In genomic region chrX:14218045-14218483, dm6 we compare ENCODE assay signal across 5 fruit fly cellular contexts.
TF ChIP-seq lines count a peak whose summit lies in the region.

No protein-coding gene starts in this region.

- peak; percentile 39 for TF ChIP-seq CTCF in whole organism, embryonic (GFP tag; optimal IDR thresholded peaks at IDR 0.05; lab: Kevin White, UChicago)

TF ChIP-seq in whole organism, adult, 20 proteins besides CTCF, POLR2A, EP300 and RAD21 (continues in another document):
- TF ChIP-seq CG1620 (GFP tag; optimal IDR thresholded peaks at IDR 0.05; lab: Kevin White, UChicago): peak; percentile 38
- TF ChIP-seq cnc (optimal IDR thresholded peaks at IDR 0.05; lab: Kevin White, UChicago): no peak
- peak; percentile 68 for TF ChIP-seq CG11617 (GFP tag; optimal IDR thresholded peaks at IDR 0.05; lab: Kevin White, UChicago)
- peak; percentile 86 for TF ChIP-seq CG14711 (tag; optimal IDR thresholded peaks at IDR 0.05; lab: Kevin White, UChicago)
- TF ChIP-seq tj (GFP tag; optimal IDR thresholded peaks at IDR 0.05; lab: Kevin White, UChicago): peak; percentile 23
- peak; percentile 40 for TF ChIP-seq CG12768 (GFP tag; optimal IDR thresholded peaks at IDR 0.05; lab: Kevin White, UChicago)
- peak; percentile 71 for TF ChIP-seq CG7045 (GFP tag; optimal IDR thresholded peaks at IDR 0.05; lab: Kevin White, UChicago)
- TF ChIP-seq cic (GFP tag; optimal IDR thresholded peaks at IDR 0.05; lab: Kevin White, UChicago): no peak
- TF ChIP-seq Crg-1 (GFP tag; optimal IDR thresholded peaks at IDR 0.05; lab: Kevin White, UChicago): no peak
- peak; percentile 52 for TF ChIP-seq pad (GFP tag; optimal IDR thresholded peaks at IDR 0.05; lab: Kevin White, UChicago)
- no peak for TF ChIP-seq Mnt (GFP tag; optimal IDR thresholded peaks at IDR 0.05; lab: Kevin White, UChicago)
- TF ChIP-seq Hr96 (GFP tag; optimal IDR thresholded peaks at IDR 0.05; lab: Kevin White, UChicago): peak; percentile 4
- TF ChIP-seq CG33017 (tag; optimal IDR thresholded peaks at IDR 0.05; lab: Kevin White, UChicago): peak; percentile 65
- peak; percentile 92 for TF ChIP-seq bab1 (GFP tag; optimal IDR thresholded peaks at IDR 0.05; lab: Kevin White, UChicago)
- TF ChIP-seq toe (GFP tag; optimal IDR thresholded peaks at IDR 0.05; lab: Kevin White, UChicago): peak; percentile 29
- TF ChIP-seq CG7101 (tag; optimal IDR thresholded peaks at IDR 0.05; lab: Kevin White, UChicago): peak; percentile 83
- no peak for TF ChIP-seq CG5204 (GFP tag; optimal IDR thresholded peaks at IDR 0.05; lab: Kevin White, UChicago)
- no peak for TF ChIP-seq ovo (GFP tag; optimal IDR thresholded peaks at IDR 0.05; lab: Kevin White, UChicago)

TF ChIP-seq in whole organism, embryonic, 481 proteins besides CTCF, POLR2A, EP300 and RAD21 (continues in another document):
- TF ChIP-seq abd-A (tag; optimal IDR thresholded peaks at IDR 0.05; lab: Kevin White, UChicago): no peak
- TF ChIP-seq CG13894 (tag; optimal IDR thresholded peaks at IDR 0.05; lab: Kevin White, UChicago): peak; percentile 37
- peak; percentile 81 for TF ChIP-seq HHEX (GFP tag; optimal IDR thresholded peaks at IDR 0.05; lab: Kevin White, UChicago)
- TF ChIP-seq ash1 (GFP tag; optimal IDR thresholded peaks at IDR 0.05; lab: Kevin White, UChicago): no peak
- peak; percentile 19 for TF ChIP-seq luna (GFP tag; optimal IDR thresholded peaks at IDR 0.05; lab: Kevin White, UChicago)
- peak; percentile 85 for TF ChIP-seq trh (GFP tag; optimal IDR thresholded peaks at IDR 0.05; lab: Kevin White, UChicago)
- TF ChIP-seq CG7928 (GFP tag; optimal IDR thresholded peaks at IDR 0.05; lab: Kevin White, UChicago): peak; percentile 41
- TF ChIP-seq Dp (GFP tag; optimal IDR thresholded peaks at IDR 0.05; lab: Kevin White, UChicago): no peak
- TF ChIP-seq CG3838 (GFP tag; optimal IDR thresholded peaks at IDR 0.05; lab: Kevin White, UChicago): peak; percentile 35
- no peak for TF ChIP-seq pan (optimal IDR thresholded peaks at IDR 0.05; lab: Kevin White, UChicago)
- TF ChIP-seq pan (GFP tag; optimal IDR thresholded peaks at IDR 0.05 in 1 of 2, IDR thresholded peaks at IDR 0.05 in 1 of 2): peak in 1 of 2 experiments; percentile 93
- TF ChIP-seq sd (tag; optimal IDR thresholded peaks at IDR 0.05; lab: Kevin White, UChicago): peak; percentile 47
- peak; percentile 69 for TF ChIP-seq crc (GFP tag; optimal IDR thresholded peaks at IDR 0.05; lab: Kevin White, UChicago)
- peak; percentile 33 for TF ChIP-seq psq (GFP tag; optimal IDR thresholded peaks at IDR 0.05; lab: Kevin White, UChicago)
- TF ChIP-seq CG14860 (GFP tag; IDR thresholded peaks at IDR 0.05; lab: Robert Waterston, UW; ENCODE audit: partially characterized antibody): no peak
- peak; percentile 93 for TF ChIP-seq dysf (GFP tag; IDR thresholded peaks at IDR 0.05; lab: Robert Waterston, UW)
- TF ChIP-seq CG3407 (GFP tag; optimal IDR thresholded peaks at IDR 0.05; lab: Kevin White, UChicago): peak; percentile 80
- peak; percentile 82 for TF ChIP-seq az2 (GFP tag; optimal IDR thresholded peaks at IDR 0.05; lab: Kevin White, UChicago)

TF ChIP-seq in whole organism, prepupa, 60 proteins besides CTCF, POLR2A, EP300 and RAD21 (continues in another document):
- TF ChIP-seq Ets96B (tag; optimal IDR thresholded peaks at IDR 0.05; lab: Kevin White, UChicago) (peak; percentile 97), CG10631 (GFP tag; optimal IDR thresholded peaks at IDR 0.05; lab: Kevin White, UChicago) (peak; percentile 97), CG3919 (GFP tag; optimal IDR thresholded peaks at IDR 0.05; lab: Kevin White, UChicago) (peak; percentile 97), CG11902 (GFP tag; optimal IDR thresholded peaks at IDR 0.05; lab: Kevin White, UChicago) (peak; percentile 91), CG6854 (GFP tag; optimal IDR thresholded peaks at IDR 0.05; lab: Kevin White, UChicago) (peak; percentile 97), Hr38 (GFP tag; optimal IDR thresholded peaks at IDR 0.05; lab: Kevin White, UChicago) (no peak), CG8119 (GFP tag; IDR thresholded peaks at IDR 0.05; lab: Robert Waterston, UW) (peak; percentile 98), Met (GFP tag; optimal IDR thresholded peaks at IDR 0.05; lab: Kevin White, UChicago) (peak; percentile 98), Gug (GFP tag; IDR thresholded peaks at IDR 0.05; lab: Robert Waterston, UW) (peak; percentile 93), cyc (GFP tag; optimal IDR thresholded peaks at IDR 0.05; lab: Kevin White, UChicago) (peak; percentile 97), svp (GFP tag; lab: Kevin White, UChicago) (peak; percentile 96), Lpt (GFP tag; optimal IDR thresholded peaks at IDR 0.05; lab: Kevin White, UChicago) (peak; percentile 96), pdm3 (GFP tag; optimal IDR thresholded peaks at IDR 0.05; lab: Kevin White, UChicago) (peak; percentile 96), CG10669 (GFP tag; optimal IDR thresholded peaks at IDR 0.05; lab: Kevin White, UChicago) (peak; percentile 96), CG9139 (GFP tag; optimal IDR thresholded peaks at IDR 0.05; lab: Kevin White, UChicago) (peak; percentile 96), Eip93F (GFP tag; optimal IDR thresholded peaks at IDR 0.05; lab: Kevin White, UChicago) (peak; percentile 87), Sox14 (GFP tag; optimal IDR thresholded peaks at IDR 0.05; lab: Kevin White, UChicago) (peak; percentile 95), fd85E (GFP tag; optimal IDR thresholded peaks at IDR 0.05; lab: Kevin White, UChicago) (peak; percentile 91), fd59A (GFP tag; optimal IDR thresholded peaks at IDR 0.05; lab: Kevin White, UChicago) (peak; percentile 93), CG6163 (GFP tag; IDR thresholded peaks at IDR 0.05; lab: Robert Waterston, UW) (peak; percentile 98)

TF ChIP-seq in whole organism, pupa, 21 proteins besides CTCF, POLR2A, EP300 and RAD21:
- TF ChIP-seq CG14655 (GFP tag; optimal IDR thresholded peaks at IDR 0.05; lab: Kevin White, UChicago) (peak; percentile 95), CG8301 (tag; optimal IDR thresholded peaks at IDR 0.05; lab: Kevin White, UChicago) (peak; percentile 93), CG32121 (GFP tag; IDR thresholded peaks at IDR 0.05; lab: Robert Waterston, UW) (peak; percentile 95), Ets98B (GFP tag; IDR thresholded peaks at IDR 0.05; lab: Robert Waterston, UW) (peak; percentile 94), gl (tag; optimal IDR thresholded peaks at IDR 0.05; lab: Kevin White, UChicago) (peak; percentile 92), Pif1B (GFP tag; optimal IDR thresholded peaks at IDR 0.05; lab: Kevin White, UChicago) (peak; percentile 91), CG17806 (tag; optimal IDR thresholded peaks at IDR 0.05; lab: Kevin White, UChicago) (peak; percentile 98), CG13204 (GFP tag; optimal IDR thresholded peaks at IDR 0.05; lab: Kevin White, UChicago) (peak; percentile 93), CG10348 (GFP tag; IDR thresholded peaks at IDR 0.05; lab: Robert Waterston, UW) (peak; percentile 59; the same call in 1 of the 2 replicates), rn (GFP tag; IDR thresholded peaks at IDR 0.05; lab: Robert Waterston, UW) (peak; percentile 92), CG9948 (tag; optimal IDR thresholded peaks at IDR 0.05; lab: Kevin White, UChicago) (peak; percentile 97), CG34367 (tag; optimal IDR thresholded peaks at IDR 0.05; lab: Kevin White, UChicago) (peak; percentile 97), CG12605 (GFP tag; IDR thresholded peaks at IDR 0.05; lab: Robert Waterston, UW) (peak; percentile 96), D1 (tag; optimal IDR thresholded peaks at IDR 0.05; lab: Kevin White, UChicago) (peak; percentile 95), fd96Ca (GFP tag; IDR thresholded peaks at IDR 0.05; lab: Robert Waterston, UW) (peak; percentile 86), Pif1A (GFP tag; optimal IDR thresholded peaks at IDR 0.05; lab: Kevin White, UChicago) (peak; percentile 94), CG8159 (tag; optimal IDR thresholded peaks at IDR 0.05; lab: Kevin White, UChicago) (peak; percentile 98), CG15710 (tag; optimal IDR thresholded peaks at IDR 0.05; lab: Kevin White, UChicago) (peak; percentile 98), Snoo (tag; optimal IDR thresholded peaks at IDR 0.05; lab: Kevin White, UChicago) (peak; percentile 97), EcR (GFP tag; optimal IDR thresholded peaks at IDR 0.05; lab: Kevin White, UChicago) (peak; percentile 93), CG4496 (GFP tag; IDR thresholded peaks at IDR 0.05; lab: Robert Waterston, UW) (peak; percentile 97)
TF ChIP-seq in whole organism, pupa: peak in this region for 21.

TF ChIP-seq in whole organism, wandering third instar larva, 38 proteins besides CTCF, POLR2A, EP300 and RAD21 (continues in another document):
- TF ChIP-seq Rel (GFP tag; optimal IDR thresholded peaks at IDR 0.05; lab: Kevin White, UChicago) (peak; percentile 75), Rel (tag; optimal IDR thresholded peaks at IDR 0.05; lab: Kevin White, UChicago) (peak; percentile 84), foxo (GFP tag; optimal IDR thresholded peaks at IDR 0.05; lab: Kevin White, UChicago) (peak; percentile 32 to 98), N (GFP tag; optimal IDR thresholded peaks at IDR 0.05; lab: Kevin White, UChicago) (no peak), Abd-B (GFP tag; optimal IDR thresholded peaks at IDR 0.05; lab: Kevin White, UChicago) (no peak), Jra (GFP tag; optimal IDR thresholded peaks at IDR 0.05; lab: Kevin White, UChicago) (peak; percentile 89), Vsx2 (GFP tag; optimal IDR thresholded peaks at IDR 0.05; lab: Kevin White, UChicago; ENCODE audit: partially characterized antibody) (no peak), pan (optimal IDR thresholded peaks at IDR 0.05; lab: Kevin White, UChicago) (no peak), Mio (GFP tag; optimal IDR thresholded peaks at IDR 0.05; lab: Kevin White, UChicago) (no peak), Hnf4 (GFP tag; optimal IDR thresholded peaks at IDR 0.05; lab: Kevin White, UChicago) (peak; percentile 95), dl (GFP tag; optimal IDR thresholded peaks at IDR 0.05; lab: Kevin White, UChicago; ENCODE audit: insufficient read depth in 1 of 2, partially characterized antibody in 2 of 2) (no peak), GATAd (GFP tag; optimal IDR thresholded peaks at IDR 0.05; lab: Kevin White, UChicago) (peak; percentile 54), OdsH (GFP tag; optimal IDR thresholded peaks at IDR 0.05; lab: Kevin White, UChicago) (peak; percentile 97), CG32264 (GFP tag; optimal IDR thresholded peaks at IDR 0.05; lab: Kevin White, UChicago) (peak; percentile 79), tai (GFP tag; optimal IDR thresholded peaks at IDR 0.05; lab: Kevin White, UChicago) (no peak), Dfd (GFP tag; optimal IDR thresholded peaks at IDR 0.05; lab: Kevin White, UChicago) (peak; percentile 94), psq (GFP tag; optimal IDR thresholded peaks at IDR 0.05; lab: Kevin White, UChicago) (peak; percentile 94), br (GFP tag; optimal IDR thresholded peaks at IDR 0.05; lab: Kevin White, UChicago) (peak; percentile 94), HLH106 (tag; optimal IDR thresholded peaks at IDR 0.05; lab: Kevin White, UChicago) (peak; percentile 98), CG9705 (GFP tag; optimal IDR thresholded peaks at IDR 0.05; lab: Kevin White, UChicago) (peak; percentile 92), fru (GFP tag; optimal IDR thresholded peaks at IDR 0.05; lab: Kevin White, UChicago) (peak; percentile 97), lola (GFP tag; optimal IDR thresholded peaks at IDR 0.05; lab: Kevin White, UChicago) (no peak), Sp1 (GFP tag; optimal IDR thresholded peaks at IDR 0.05; lab: Kevin White, UChicago) (peak; percentile 98)
